Fruit fly (Drosophila melanogaster) whole organism, wandering third instar larva: Measurements from ENCODE around the gene CG13461.

Source experiments
- Abd-B ChIP-seq: fragments of >200 bp; optimal IDR thresholded peaks from 2 replicates; lab custom pipeline; 2017; ENCODE audit warnings: missing biosample characterization, missing genetic modification characterization
- CG32264 ChIP-seq: fragments of 200-800 bp; sonication (Bioruptor generic); optimal IDR thresholded peaks from 2 replicates; lab custom pipeline; 2016; ENCODE audit warnings: missing biosample characterization, missing genetic modification characterization
- CG9705 ChIP-seq: fragments of 200-800 bp; sonication (Bioruptor generic); optimal IDR thresholded peaks from 2 replicates; lab custom pipeline; 2018; ENCODE audit warnings: missing biosample characterization, mild to moderate bottlenecking, missing genetic modification characterization
- Dif ChIP-seq: fragments of 200-275, 200-300 bp; sonication (Bioruptor generic); optimal IDR thresholded peaks from 2 replicates; lab custom pipeline; 2018; ENCODE audit warnings: missing biosample characterization, missing genetic modification characterization; ENCODE audit not compliant: partially characterized antibody
- HLH106 ChIP-seq: fragments of 200-800 bp; optimal IDR thresholded peaks from 3 replicates; lab custom pipeline; 2019; ENCODE audit warnings: missing biosample characterization, mild to moderate bottlenecking, missing genetic modification characterization, moderate library complexity
- Hnf4 ChIP-seq: fragments of 200-800 bp; sonication (Bioruptor generic); optimal IDR thresholded peaks from 2 replicates; lab custom pipeline; 2016; ENCODE audit warnings: missing biosample characterization, mild to moderate bottlenecking, missing genetic modification characterization
- Hr78 ChIP-seq: fragments of >200 bp; optimal IDR thresholded peaks from 2 replicates; lab custom pipeline; 2017; ENCODE audit warnings: missing biosample characterization, missing genetic modification characterization
- Hr83 ChIP-seq: fragments of 200-300 bp; sonication (Bioruptor generic); optimal IDR thresholded peaks from 2 replicates; lab custom pipeline; 2016; ENCODE audit warnings: missing biosample characterization, mild to moderate bottlenecking, missing genetic modification characterization, moderate library complexity; ENCODE audit not compliant: poor library complexity, severe bottlenecking
- Jra ChIP-seq: sonication (Bioruptor generic); optimal IDR thresholded peaks from 2 replicates; lab custom pipeline; 2016; ENCODE audit warnings: missing biosample characterization, missing genetic modification characterization
- Mio ChIP-seq: sonication (Bioruptor generic); optimal IDR thresholded peaks from 2 replicates; lab custom pipeline; 2016; ENCODE audit warnings: missing biosample characterization, missing genetic modification characterization
- Myc ChIP-seq: fragments of >200 bp; optimal IDR thresholded peaks from 2 replicates; lab custom pipeline; 2017
- N ChIP-seq: fragments of >200 bp; optimal IDR thresholded peaks from 2 replicates; lab custom pipeline; 2018; ENCODE audit warnings: missing biosample characterization, missing external identifiers, missing genetic modification characterization
- OdsH ChIP-seq: fragments of 200-800 bp; sonication (Bioruptor generic); optimal IDR thresholded peaks from 2 replicates; lab custom pipeline; 2016; ENCODE audit warnings: missing biosample characterization, mild to moderate bottlenecking, missing genetic modification characterization
- Rel ChIP-seq, 2 experiments: fragments of 200-800 bp; sonication (Bioruptor generic) in 1 of 2; optimal IDR thresholded peaks; 2 replicates in 1 of 2; 3 replicates in 1 of 2; lab custom pipeline; 2016 to 2019; ENCODE audit warnings: mild to moderate bottlenecking in 2 of 2, missing biosample characterization in 2 of 2, missing genetic modification characterization in 2 of 2, moderate library complexity in 1 of 2
- Sp1 ChIP-seq: fragments of 200-800 bp; sonication (Bioruptor generic); optimal IDR thresholded peaks from 3 replicates; lab custom pipeline; 2019; ENCODE audit warnings: missing biosample characterization, mild to moderate bottlenecking, missing genetic modification characterization, moderate library complexity
- Vsx2 ChIP-seq: fragments of 200-300, 225-300 bp; sonication (Bioruptor generic); optimal IDR thresholded peaks from 2 replicates; lab custom pipeline; 2018; ENCODE audit warnings: missing biosample characterization, missing genetic modification characterization; ENCODE audit not compliant: partially characterized antibody
- br ChIP-seq: fragments of 200-800 bp; sonication (Bioruptor generic); optimal IDR thresholded peaks from 2 replicates; lab custom pipeline; 2016; ENCODE audit warnings: missing biosample characterization, missing genetic modification characterization
- brk ChIP-seq: fragments of 200-800 bp; sonication (Bioruptor generic); optimal IDR thresholded peaks from 2 replicates; lab custom pipeline; 2016; ENCODE audit warnings: missing biosample characterization, mild to moderate bottlenecking, missing genetic modification characterization
- dl ChIP-seq, 2 experiments: fragments of 175-275, 200-275 bp in 1 of 2; fragments of 200-275 bp in 1 of 2; sonication (Bioruptor generic); optimal IDR thresholded peaks; lab custom pipeline; 2018; ENCODE audit warnings: mild to moderate bottlenecking in 2 of 2, missing biosample characterization in 2 of 2, missing genetic modification characterization in 2 of 2, moderate library complexity in 2 of 2; ENCODE audit not compliant: partially characterized antibody in 2 of 2, insufficient read depth in 1 of 2
- dmrt93B ChIP-seq: fragments of 200-800 bp; sonication (Bioruptor generic); optimal IDR thresholded peaks from 2 replicates; lab custom pipeline; 2018; ENCODE audit warnings: missing biosample characterization, mild to moderate bottlenecking, missing genetic modification characterization
- ey ChIP-seq: fragments of 200-800 bp; sonication (Bioruptor generic); optimal IDR thresholded peaks from 2 replicates; lab custom pipeline; 2016; ENCODE audit warnings: missing biosample characterization, missing genetic modification characterization
- foxo ChIP-seq, 2 experiments: fragments of 200-800 bp; sonication (Bioruptor generic); optimal IDR thresholded peaks; 2 replicates in 1 of 2; 3 replicates in 1 of 2; lab custom pipeline; 2016 to 2017; ENCODE audit warnings: missing biosample characterization in 2 of 2, missing genetic modification characterization in 2 of 2
- fru ChIP-seq: fragments of 200-800 bp; sonication (Bioruptor generic); optimal IDR thresholded peaks from 3 replicates; lab custom pipeline; 2016; ENCODE audit warnings: missing biosample characterization, mild to moderate bottlenecking, missing genetic modification characterization
- h ChIP-seq: fragments of 200-800 bp; sonication (Bioruptor generic); optimal IDR thresholded peaks from 3 replicates; lab custom pipeline; 2016; ENCODE audit warnings: missing biosample characterization, mild to moderate bottlenecking, missing genetic modification characterization
- jim ChIP-seq: fragments of 175-275, 200-325 bp; sonication (Bioruptor generic); optimal IDR thresholded peaks from 2 replicates; lab custom pipeline; 2016; ENCODE audit warnings: missing biosample characterization, mild to moderate bottlenecking, missing genetic modification characterization
- lola ChIP-seq: fragments of >200 bp; optimal IDR thresholded peaks from 2 replicates; lab custom pipeline; 2017; ENCODE audit warnings: missing biosample characterization, missing genetic modification characterization
- pan ChIP-seq: fragments of >200 bp; optimal IDR thresholded peaks from 2 replicates; lab custom pipeline; 2017
- rgr ChIP-seq: fragments of 200-800 bp; sonication (Bioruptor generic); optimal IDR thresholded peaks from 3 replicates; lab custom pipeline; 2016; ENCODE audit warnings: missing biosample characterization, mild to moderate bottlenecking, missing genetic modification characterization
- sage ChIP-seq: fragments of 200-800 bp; sonication (Bioruptor generic); optimal IDR thresholded peaks from 2 replicates; lab custom pipeline; 2016; ENCODE audit warnings: missing biosample characterization, mild to moderate bottlenecking, missing genetic modification characterization
- tai ChIP-seq: sonication (Bioruptor generic); optimal IDR thresholded peaks from 2 replicates; lab custom pipeline; 2016; ENCODE audit warnings: missing biosample characterization, missing genetic modification characterization
- usp ChIP-seq: fragments of >200 bp; optimal IDR thresholded peaks from 2 replicates; lab custom pipeline; 2017; ENCODE audit warnings: missing biosample characterization, missing genetic modification characterization
- woc ChIP-seq: sonication (Bioruptor generic); optimal IDR thresholded peaks from 2 replicates; lab custom pipeline; 2016; ENCODE audit warnings: missing biosample characterization, mild to moderate bottlenecking, missing genetic modification characterization

The CG13461 gene

DNA sequence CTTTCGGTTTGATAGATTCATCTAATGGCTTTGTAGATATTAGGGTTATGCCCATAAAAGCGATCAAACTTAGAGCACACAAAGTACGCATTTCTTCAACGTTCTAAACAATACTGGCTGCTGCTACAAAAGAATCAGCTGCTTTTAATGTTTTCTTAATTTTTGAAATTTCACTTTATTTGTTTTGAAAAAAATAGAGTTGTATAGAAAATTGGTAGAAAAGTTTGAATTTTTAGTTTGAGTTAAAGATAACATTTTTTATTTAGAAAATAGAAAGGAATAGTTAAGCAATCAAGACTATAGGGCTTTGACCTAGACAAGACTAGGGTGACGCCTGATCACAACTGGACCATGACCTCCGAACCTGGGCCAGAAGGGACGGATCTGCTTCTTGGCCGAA is 2.2 kb downstream of the CG13461 start, which contains the start of gene CG18581:
Gene CG18581, minus strand, starts transcription at position 101 of the 400 bp plus-strand sequence.
- TF ChIP-seq Sp1 (no peak), sage (GFP tag; lab: Kevin White, UChicago) (no peak), jim (GFP tag; lab: Kevin White, UChicago) (no peak), Mio (no peak), h (GFP tag; lab: Kevin White, UChicago) (no peak), lola (GFP tag; lab: Kevin White, UChicago) (no peak), Myc (no peak), pan (lab: Kevin White, UChicago) (no peak), Hnf4 (GFP tag; lab: Kevin White, UChicago) (no peak), Rel (GFP tag; optimal IDR thresholded peaks at IDR 0.05; lab: Kevin White, UChicago) (no peak), Rel (tag; optimal IDR thresholded peaks at IDR 0.05; lab: Kevin White, UChicago) (no peak), brk (GFP tag; lab: Kevin White, UChicago) (no peak), fru (no peak), br (no peak), Hr78 (no peak), N (GFP tag; lab: Kevin White, UChicago) (no peak), tai (GFP tag; lab: Kevin White, UChicago) (no peak)

DNA sequence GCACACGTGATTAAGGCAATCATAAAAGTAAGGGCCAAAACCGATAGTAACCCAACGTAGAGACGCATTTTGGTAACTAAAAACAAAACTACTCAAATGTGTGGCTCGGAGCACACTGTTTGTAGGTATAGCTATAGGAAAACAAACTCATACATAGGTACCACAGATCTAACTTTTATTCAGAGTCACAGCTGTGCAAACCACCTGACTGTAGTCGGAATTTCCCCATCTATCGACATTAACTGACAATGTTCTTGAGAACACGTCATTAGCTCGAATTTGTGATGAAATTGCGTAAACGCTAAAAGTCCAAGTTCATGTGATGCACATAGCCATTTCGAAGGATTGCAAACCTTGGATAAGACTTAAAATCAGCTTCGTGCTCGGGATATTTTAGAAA is 2.9 kb downstream of the CG13461 start, which contains the start of gene CG43678:
Gene CG43678, minus strand, starts transcription at position 101 of the 400 bp plus-strand sequence.
- TF ChIP-seq Dif: no peak
- no peak for TF ChIP-seq rgr (GFP tag; lab: Kevin White, UChicago)
- TF ChIP-seq tai (GFP tag; lab: Kevin White, UChicago): no peak
- TF ChIP-seq woc: no peak
- no peak for TF ChIP-seq dmrt93B (GFP tag; lab: Kevin White, UChicago)
- TF ChIP-seq Abd-B (GFP tag; lab: Kevin White, UChicago): no peak
- no peak for TF ChIP-seq foxo (GFP tag; optimal IDR thresholded peaks at IDR 0.05; lab: Kevin White, UChicago)
- TF ChIP-seq Hr83 (GFP tag; lab: Kevin White, UChicago): no peak
- TF ChIP-seq br: no peak

DNA sequence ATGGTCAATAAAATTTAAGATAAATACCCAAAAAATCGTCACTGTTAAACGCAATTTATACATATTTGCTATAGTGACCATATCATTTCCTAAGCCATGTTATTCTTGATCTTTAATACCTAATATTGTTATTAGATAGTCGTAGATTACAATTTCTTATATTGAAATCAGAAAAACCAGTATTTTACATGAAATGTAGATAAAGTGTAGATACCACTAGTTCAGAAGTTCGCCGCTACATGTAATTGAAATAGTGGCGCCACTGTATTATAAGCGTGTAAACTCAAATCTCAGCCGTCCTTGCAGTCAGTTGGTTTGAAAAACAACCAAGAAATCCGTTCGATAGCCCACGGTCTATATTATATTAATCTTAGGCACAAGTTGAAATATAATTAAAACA is 4.2 kb downstream of the CG13461 start:
- TF ChIP-seq pan (lab: Kevin White, UChicago) (no peak), Myc (peak; percentile 12)

dm6 chr3L:15047606-15048005 is 4.7 kb downstream of the CG13461 start:
- no peak for TF ChIP-seq brk (GFP tag; lab: Kevin White, UChicago)
- TF ChIP-seq Vsx2 (GFP tag; lab: Kevin White, UChicago): no peak
- no peak for TF ChIP-seq tai (GFP tag; lab: Kevin White, UChicago)
- no peak for TF ChIP-seq usp (GFP tag; lab: Kevin White, UChicago)
- no peak for TF ChIP-seq OdsH (GFP tag; lab: Kevin White, UChicago)
- no peak for TF ChIP-seq dl (GFP tag; optimal IDR thresholded peaks at IDR 0.05; lab: Kevin White, UChicago; ENCODE audit: insufficient read depth in 1 of 2, partially characterized antibody in 2 of 2)
- TF ChIP-seq ey: no peak

DNA sequence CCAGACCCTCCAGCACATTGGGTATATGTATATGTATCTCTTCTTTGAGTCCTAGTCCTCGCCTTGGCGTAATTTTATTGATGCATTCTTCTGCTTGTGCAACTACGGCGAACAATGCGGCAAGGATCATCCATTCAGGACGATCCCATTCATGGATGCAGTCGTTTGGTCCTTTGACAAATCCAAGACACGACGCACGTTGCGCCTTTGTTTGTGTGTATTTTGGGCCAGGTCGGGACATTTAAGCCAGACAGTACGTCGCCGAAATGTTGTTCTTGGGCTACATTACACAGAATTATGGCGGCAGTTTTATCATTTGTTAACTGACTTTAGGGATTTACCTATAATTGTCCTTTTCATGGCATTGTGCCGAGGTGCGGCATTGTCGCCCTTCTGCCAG is 7.2 kb downstream of the CG13461 start:
- TF ChIP-seq foxo (GFP tag; optimal IDR thresholded peaks at IDR 0.05; lab: Kevin White, UChicago) (no peak), jim (GFP tag; lab: Kevin White, UChicago) (no peak), Hr83 (GFP tag; lab: Kevin White, UChicago) (no peak), Jra (GFP tag; lab: Kevin White, UChicago) (no peak), lola (GFP tag; lab: Kevin White, UChicago) (no peak), ey (no peak), N (GFP tag; lab: Kevin White, UChicago) (no peak), dmrt93B (GFP tag; lab: Kevin White, UChicago) (no peak), fru (no peak), Mio (no peak), pan (lab: Kevin White, UChicago) (no peak), woc (no peak), HLH106 (no peak), CG32264 (no peak), CG9705 (GFP tag; lab: Kevin White, UChicago) (no peak), Myc (no peak)
